Worm (Caenorhabditis elegans): ENCODE results near the gene T21C9.9.

- no peak for TF ChIP-seq unc-62 (GFP tag; optimal IDR thresholded peaks at IDR 0.05)
- no peak for TF ChIP-seq nfya-1 (tag; optimal IDR thresholded peaks at IDR 0.05; ENCODE audit: insufficient read depth)
- TF ChIP-seq nhr-77 (tag; optimal IDR thresholded peaks at IDR 0.05), result no peak
- no peak for TF ChIP-seq snpc-4 (tag; optimal IDR thresholded peaks at IDR 0.05)
- no peak for TF ChIP-seq jun-1 (tag; optimal IDR thresholded peaks at IDR 0.05)
- no peak for TF ChIP-seq unc-39 (tag; optimal IDR thresholded peaks at IDR 0.05)
- no peak for TF ChIP-seq ama-1 (optimal IDR thresholded peaks at IDR 0.05)
- TF ChIP-seq ztf-11 (tag; optimal IDR thresholded peaks at IDR 0.05), result no peak
Observed at ce11 chrV:10557676-10558075, 34.7 kb downstream of the T21C9.9 start, which contains the start of gene best-14.
